Fruit fly (Drosophila melanogaster) whole organism, embryonic: ENCODE results near the gene Gclm.

Experiments
- Atf-2 ChIP-seq: fragments of 200-800 bp; sonication (Bioruptor generic); optimal IDR thresholded peaks from 2 replicates; lab custom pipeline; 2016; ENCODE audit warnings: missing biosample characterization, missing genetic modification characterization
- Awh ChIP-seq: fragments of 200-800 bp; sonication (Bioruptor generic); IDR thresholded peaks from 2 replicates; pipeline ENCODE4, ENCODE4 v1.3.6; 2022; ENCODE audit warnings: missing biosample characterization, missing genetic modification characterization
- Blimp-1 ChIP-seq: fragments of 200-800 bp; sonication (Bioruptor generic); optimal IDR thresholded peaks from 3 replicates; lab custom pipeline; 2018; ENCODE audit warnings: missing biosample characterization, missing genetic modification characterization, mild to moderate bottlenecking, moderate library complexity, missing genetic modification reagents
- CG11093 ChIP-seq: fragments of 200-800 bp; sonication (Bioruptor generic); IDR thresholded peaks from 3 replicates; pipeline ENCODE4 v1.3.6; 2022; ENCODE audit warnings: missing biosample characterization, missing genetic modification characterization
- CG13123 ChIP-seq: fragments of 200-800 bp; sonication (Bioruptor generic); optimal IDR thresholded peaks from 2 replicates; lab custom pipeline; 2016; ENCODE audit warnings: missing biosample characterization, missing genetic modification characterization
- CG14710 ChIP-seq: fragments of 200-800 bp; sonication (Bioruptor generic); optimal IDR thresholded peaks from 3 replicates; lab custom pipeline; 2019; ENCODE audit warnings: missing biosample characterization, mild to moderate bottlenecking, missing genetic modification characterization, moderate library complexity
- CG15011 ChIP-seq: fragments of 200-800 bp; sonication (Bioruptor generic); optimal IDR thresholded peaks from 3 replicates; lab custom pipeline; 2018; ENCODE audit warnings: missing biosample characterization, mild to moderate bottlenecking, missing genetic modification characterization
- CG1603 ChIP-seq: fragments of 200-800 bp; sonication (Bioruptor generic); optimal IDR thresholded peaks from 2 replicates; lab custom pipeline; 2019; ENCODE audit warnings: missing biosample characterization, mild to moderate bottlenecking, missing genetic modification characterization, moderate library complexity
- CG17328 ChIP-seq: fragments of 200-800 bp; sonication (Bioruptor generic); IDR thresholded peaks from 2 replicates; pipeline ENCODE4 v1.3.6; 2022; ENCODE audit warnings: missing biosample characterization, missing genetic modification characterization
- CG17359 ChIP-seq: fragments of 200-800 bp; sonication (Bioruptor generic); optimal IDR thresholded peaks from 3 replicates; lab custom pipeline; 2018; ENCODE audit warnings: missing biosample characterization, mild to moderate bottlenecking, missing genetic modification characterization, moderate library complexity
- CG18011 ChIP-seq: fragments of 200-800 bp; sonication (Bioruptor generic); optimal IDR thresholded peaks from 2 replicates; lab custom pipeline; 2017; ENCODE audit warnings: missing biosample characterization, missing genetic modification characterization, mild to moderate bottlenecking, moderate library complexity, missing genotype
- CG2116 ChIP-seq: fragments of 200-800 bp; sonication (Bioruptor generic); optimal IDR thresholded peaks from 3 replicates; lab custom pipeline; 2018; ENCODE audit warnings: missing biosample characterization, mild to moderate bottlenecking, missing genetic modification characterization
- CG2202 ChIP-seq: fragments of 200-800 bp; sonication (Bioruptor generic); optimal IDR thresholded peaks from 2 replicates; lab custom pipeline; 2018; ENCODE audit warnings: missing biosample characterization, mild to moderate bottlenecking, missing genetic modification characterization
- CG2712 ChIP-seq: fragments of 200-800 bp; optimal IDR thresholded peaks from 3 replicates; lab custom pipeline; 2019; ENCODE audit warnings: missing biosample characterization, mild to moderate bottlenecking, missing genetic modification characterization, moderate library complexity
- CG30403 ChIP-seq: fragments of 200-800 bp; sonication (Bioruptor generic); optimal IDR thresholded peaks from 3 replicates; lab custom pipeline; 2016; ENCODE audit warnings: missing biosample characterization, missing genetic modification characterization
- CG31224 ChIP-seq: fragments of 200-800 bp; sonication (Bioruptor generic); IDR thresholded peaks from 2 replicates; pipeline ENCODE4 v1.3.6; 2022; ENCODE audit warnings: missing biosample characterization, missing genetic modification characterization
- CG3838 ChIP-seq: fragments of 200-800 bp; sonication (Bioruptor generic); optimal IDR thresholded peaks from 3 replicates; lab custom pipeline; 2016; ENCODE audit warnings: missing biosample characterization, missing genetic modification characterization
- CG5953 ChIP-seq: fragments of 200-800 bp; sonication (Bioruptor generic); IDR thresholded peaks from 2 replicates; pipeline ENCODE4 v1.3.6; 2022; ENCODE audit warnings: missing biosample characterization, missing genetic modification characterization
- CG7786 ChIP-seq: fragments of 200-800 bp; sonication (Bioruptor generic); optimal IDR thresholded peaks from 2 replicates; lab custom pipeline; 2016; ENCODE audit warnings: missing biosample characterization, missing genetic modification characterization
- CG8290 ChIP-seq, 3 experiments: fragments of 200-800 bp; sonication (Bioruptor generic); optimal IDR thresholded peaks; 2 replicates each; lab custom pipeline; 2016 to 2019; ENCODE audit warnings: missing biosample characterization in 3 of 3, missing genetic modification characterization in 3 of 3, mild to moderate bottlenecking in 2 of 3, moderate library complexity in 1 of 3
- CG9437 ChIP-seq: fragments of 200-800 bp; sonication (Bioruptor generic); optimal IDR thresholded peaks from 2 replicates; lab custom pipeline; 2018; ENCODE audit warnings: missing biosample characterization, mild to moderate bottlenecking, missing genetic modification characterization
- CG9727 ChIP-seq: fragments of 200-800 bp; sonication (Bioruptor generic); optimal IDR thresholded peaks from 3 replicates; lab custom pipeline; 2017; ENCODE audit warnings: missing biosample characterization, mild to moderate bottlenecking, missing genetic modification characterization
- CoRest ChIP-seq: fragments of 200-800 bp; sonication (Bioruptor generic); optimal IDR thresholded peaks from 3 replicates; lab custom pipeline; 2018; ENCODE audit warnings: missing biosample characterization, mild to moderate bottlenecking, missing genetic modification characterization, moderate library complexity
- Dbx ChIP-seq: fragments of 200-800 bp; sonication (Bioruptor generic); IDR thresholded peaks from 3 replicates; pipeline ENCODE4 v1.3.6; 2022; ENCODE audit warnings: missing biosample characterization, missing genetic modification characterization
- Hand ChIP-seq: fragments of 200-800 bp; sonication (Bioruptor generic); optimal IDR thresholded peaks from 2 replicates; lab custom pipeline; 2017; ENCODE audit warnings: mild to moderate bottlenecking, missing biosample characterization, missing genetic modification reagents, missing genetic modification characterization
- Hr39 ChIP-seq: fragments of >200 bp; optimal IDR thresholded peaks from 2 replicates; lab custom pipeline; 2017
- Myb ChIP-seq: fragments of 200-800 bp; sonication (Bioruptor generic); optimal IDR thresholded peaks from 2 replicates; lab custom pipeline; 2016; ENCODE audit warnings: missing biosample characterization, missing genetic modification characterization
- Nf-YB ChIP-seq: fragments of 200-800 bp; sonication (Bioruptor generic); optimal IDR thresholded peaks from 3 replicates; lab custom pipeline; 2019; ENCODE audit warnings: missing biosample characterization, mild to moderate bottlenecking, missing genetic modification characterization, moderate library complexity
- Oaz ChIP-seq: fragments of 200-800 bp; sonication (Bioruptor generic); IDR thresholded peaks from 2 replicates; pipeline ENCODE4 v1.3.6; 2022; ENCODE audit warnings: missing biosample characterization, missing genetic modification characterization
- PHDP ChIP-seq: fragments of 200-800 bp; sonication (Bioruptor generic); optimal IDR thresholded peaks from 3 replicates; lab custom pipeline; 2018; ENCODE audit warnings: missing biosample characterization, mild to moderate bottlenecking, missing genetic modification characterization, moderate library complexity
- Sox100B ChIP-seq: fragments of 200-800 bp; sonication (Bioruptor generic); optimal IDR thresholded peaks from 3 replicates; lab custom pipeline; 2018; ENCODE audit warnings: missing biosample characterization, mild to moderate bottlenecking, missing genetic modification characterization
- Vsx1 ChIP-seq: fragments of 200-800 bp; sonication (Bioruptor generic); optimal IDR thresholded peaks from 2 replicates; lab custom pipeline; 2017; ENCODE audit warnings: missing biosample characterization, mild to moderate bottlenecking, missing genetic modification characterization, missing genetic modification reagents
- abd-A ChIP-seq: fragments of 200-800 bp; sonication (Bioruptor generic); optimal IDR thresholded peaks from 3 replicates; lab custom pipeline; 2019; ENCODE audit warnings: missing biosample characterization, mild to moderate bottlenecking, missing genetic modification characterization, moderate library complexity
- az2 ChIP-seq: fragments of 200-800 bp; sonication (Bioruptor generic); optimal IDR thresholded peaks from 3 replicates; lab custom pipeline; 2016; ENCODE audit warnings: missing biosample characterization, missing genetic modification characterization
- chn ChIP-seq: fragments of 200-800 bp; sonication (Bioruptor generic); optimal IDR thresholded peaks from 2 replicates; lab custom pipeline; 2016; ENCODE audit warnings: missing biosample characterization, missing genetic modification characterization
- dmrt11E ChIP-seq: fragments of 200-800 bp; sonication (Bioruptor generic); optimal IDR thresholded peaks from 3 replicates; lab custom pipeline; 2018; ENCODE audit warnings: missing biosample characterization, mild to moderate bottlenecking, missing genetic modification characterization, moderate library complexity
- esg ChIP-seq: fragments of 200-800 bp; sonication (Bioruptor generic); conservative IDR thresholded peaks from 2 replicates; pipeline ENCODE4 v1.3.6; 2022; ENCODE audit warnings: missing biosample characterization, missing genetic modification characterization
- fd102C ChIP-seq: fragments of 200-800 bp; sonication (Bioruptor generic); optimal IDR thresholded peaks from 2 replicates; lab custom pipeline; 2018; ENCODE audit warnings: missing biosample characterization, mild to moderate bottlenecking, missing genetic modification characterization, moderate library complexity
- fu2 ChIP-seq: fragments of 200-800 bp; sonication (Bioruptor generic); optimal IDR thresholded peaks from 2 replicates; lab custom pipeline; 2016; ENCODE audit warnings: missing biosample characterization, missing genetic modification characterization
- gce ChIP-seq: fragments of 200-800 bp; sonication (Bioruptor generic); IDR thresholded peaks from 3 replicates; pipeline ENCODE4 v1.3.6; 2022; ENCODE audit warnings: missing biosample characterization, missing genetic modification characterization
- kay ChIP-seq: fragments of 200-800 bp; sonication (Bioruptor generic); optimal IDR thresholded peaks from 2 replicates; lab custom pipeline; 2016; ENCODE audit warnings: missing biosample characterization, missing genetic modification characterization
- kni ChIP-seq: fragments of 200-800 bp; sonication (Bioruptor generic); optimal IDR thresholded peaks from 3 replicates; lab custom pipeline; 2017; ENCODE audit warnings: mild to moderate bottlenecking, missing biosample characterization, missing genetic modification reagents, missing genetic modification characterization
- lilli ChIP-seq: fragments of 200-800 bp; sonication (Bioruptor generic); optimal IDR thresholded peaks from 3 replicates; lab custom pipeline; 2016; ENCODE audit warnings: missing biosample characterization, missing genetic modification characterization
- mld ChIP-seq: fragments of 200-800 bp; sonication (Bioruptor generic); IDR thresholded peaks from 3 replicates; pipeline ENCODE4 v1.3.6; 2022; ENCODE audit warnings: missing biosample characterization, missing genetic modification characterization; ENCODE audit not compliant: partially characterized antibody
- onecut ChIP-seq: fragments of 200-800 bp; sonication (Bioruptor generic); IDR thresholded peaks from 2 replicates; pipeline ENCODE4 v1.3.6; 2022; ENCODE audit warnings: missing biosample characterization, missing genetic modification characterization
- sens ChIP-seq: fragments of 200-800 bp; sonication (Bioruptor generic); peaks from one replicate; lab custom pipeline; 2016; ENCODE audit warnings: missing biosample characterization, missing genetic modification characterization
- so ChIP-seq: fragments of 200-800 bp; sonication (Bioruptor generic); IDR thresholded peaks from 3 replicates; pipeline ENCODE4 v1.3.6; 2022; ENCODE audit warnings: missing biosample characterization, missing genetic modification characterization
- tx ChIP-seq: fragments of 200-800 bp; sonication (Bioruptor generic); optimal IDR thresholded peaks from 2 replicates; lab custom pipeline; 2016; ENCODE audit warnings: missing biosample characterization, missing genetic modification characterization
- vfl ChIP-seq: fragments of 200-800 bp; sonication (Bioruptor generic); optimal IDR thresholded peaks from 2 replicates; lab custom pipeline; 2016; ENCODE audit warnings: missing biosample characterization, missing genetic modification characterization
- wdn ChIP-seq: fragments of 200-800 bp; sonication (Bioruptor generic); IDR thresholded peaks from 2 replicates; pipeline ENCODE4 v1.3.6; 2022; ENCODE audit warnings: missing biosample characterization, missing genetic modification characterization

The Gclm gene

DNA sequence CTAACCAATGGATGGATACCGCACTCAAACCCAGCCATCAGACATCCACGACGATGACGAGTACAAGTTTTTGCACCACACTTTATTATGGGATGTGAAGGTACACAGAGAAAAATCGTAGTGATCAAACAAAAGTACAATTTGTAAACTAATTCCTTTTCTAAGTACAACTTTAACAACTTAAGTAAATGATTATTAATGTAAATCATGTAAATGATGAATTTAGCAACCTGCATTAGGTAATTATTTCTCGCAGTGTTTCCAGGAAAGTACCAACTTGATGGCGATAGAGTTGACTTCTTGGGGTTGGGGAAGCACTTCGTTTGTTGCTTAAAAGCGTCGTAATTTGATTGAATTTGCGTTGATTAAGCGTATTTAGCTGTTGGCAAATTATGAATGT is 23.2 kb downstream of the Gclm start (continued):
- TF ChIP-seq sens (GFP tag; lab: Kevin White, UChicago) (peak; percentile 83), Oaz (peak; percentile 37; the same call in 1 of the 2 replicates), vfl (GFP tag; lab: Kevin White, UChicago) (peak; percentile 13), fu2 (GFP tag; lab: Kevin White, UChicago) (peak; percentile 22), Nf-YB (GFP tag; lab: Kevin White, UChicago) (peak; percentile 33), Sox100B (GFP tag; lab: Kevin White, UChicago) (peak; percentile 39), CG2712 (peak; percentile 60), CG3838 (peak; percentile 5), CG2116 (GFP tag; lab: Kevin White, UChicago) (peak; percentile 2), CG17328 (GFP tag; lab: Robert Waterston, UW) (peak; percentile 87), tx (peak; percentile 27), CG9727 (GFP tag; lab: Kevin White, UChicago) (peak; percentile 55), lilli (peak; percentile 69), onecut (peak; percentile 48; the same call in 1 of the 2 replicates), CG14710 (tag; lab: Kevin White, UChicago) (peak; percentile 29), fd102C (GFP tag; lab: Kevin White, UChicago) (no peak), CG7786 (GFP tag; lab: Kevin White, UChicago) (peak; percentile 60), PHDP (peak; percentile 76), so (GFP tag; lab: Robert Waterston, UW) (peak; percentile 80), az2 (GFP tag; lab: Kevin White, UChicago) (peak; percentile 71), CG31224 (GFP tag; lab: Robert Waterston, UW) (peak; percentile 40; the same call in 1 of the 2 replicates), Hr39 (no peak), abd-A (peak; percentile 58), dmrt11E (peak; percentile 73), CoRest (tag; lab: Kevin White, UChicago) (peak; percentile 69), kay (GFP tag; lab: Kevin White, UChicago) (no peak), Atf-2 (GFP tag; lab: Kevin White, UChicago) (peak; percentile 39), CG17359 (tag; lab: Kevin White, UChicago) (peak; percentile 77), CG1603 (tag; lab: Kevin White, UChicago) (peak; percentile 88), CG8290 (GFP tag; optimal IDR thresholded peaks at IDR 0.05; lab: Kevin White, UChicago) (no peak), CG8290 (tag; optimal IDR thresholded peaks at IDR 0.05; lab: Kevin White, UChicago) (peak in 1 of 2 experiments; percentile 91), mld (GFP tag; lab: Robert Waterston, UW) (no peak), Awh (GFP tag; lab: Robert Waterston, UW) (peak; percentile 42; the same call in 1 of the 2 replicates), CG15011 (peak; percentile 14), CG18011 (GFP tag; lab: Kevin White, UChicago) (peak; percentile 18), CG2202 (tag; lab: Kevin White, UChicago) (no peak), chn (peak; percentile 59), CG5953 (GFP tag; lab: Robert Waterston, UW) (peak; percentile 56; the same call in 1 of the 2 replicates), Myb (GFP tag; lab: Kevin White, UChicago) (peak; percentile 18), Hand (GFP tag; lab: Kevin White, UChicago) (peak; percentile 45), kni (GFP tag; lab: Kevin White, UChicago) (no peak), esg (GFP tag; lab: Robert Waterston, UW) (peak; percentile 75), CG9437 (peak; percentile 34), CG13123 (no peak), wdn (GFP tag; lab: Robert Waterston, UW) (peak; percentile 40; the same call in 1 of the 2 replicates), CG11093 (0 out of 3 replicates have a peak, but pooled peaks have one; percentile 20), Vsx1 (peak; percentile 8), CG30403 (GFP tag; lab: Kevin White, UChicago) (peak; percentile 72), gce (GFP tag; lab: Robert Waterston, UW) (no peak), Dbx (peak; percentile 61; the same call in 2 of the 3 replicates), Blimp-1 (peak; percentile 61)
